Fruit fly (Drosophila melanogaster): ENCODE data around the gene ens.

- TF ChIP-seq Myc (optimal IDR thresholded peaks at IDR 0.05) (no peak), psq (optimal IDR thresholded peaks at IDR 0.05) (no peak), Sin3A (optimal IDR thresholded peaks at IDR 0.05) (no peak), insv (optimal IDR thresholded peaks at IDR 0.05) (no peak), h (optimal IDR thresholded peaks at IDR 0.05) (no peak)
Observed at dm6 chr3L:4080278-4080677, 54.1 kb downstream of the ens start.

All from Kc167 (cell line).